Worm (Caenorhabditis elegans): ENCODE results near the gene ttbk-6.

Gene ttbk-6

DNA sequence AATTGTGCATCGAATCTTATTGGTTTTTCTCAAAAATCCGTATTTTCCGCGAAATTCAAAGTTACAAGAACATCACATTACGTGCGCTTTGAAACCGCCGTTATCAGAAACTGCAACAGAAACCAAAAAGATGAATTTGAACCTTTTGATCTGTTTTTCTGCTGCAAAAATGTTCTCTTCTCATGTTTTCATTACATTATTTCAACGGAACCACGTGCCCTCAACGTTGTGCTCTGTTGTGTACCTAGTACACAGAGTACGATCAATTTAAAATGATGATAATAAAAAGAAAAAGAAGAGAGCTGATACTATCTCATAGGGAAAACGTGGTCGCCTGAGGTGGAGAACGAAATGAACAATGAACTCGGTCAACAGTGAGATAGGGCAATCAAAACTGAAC, 3.6 kb downstream of the ttbk-6 start (continued):
- TF ChIP-seq C34F6.9 (tag; optimal IDR thresholded peaks at IDR 0.05) (peak; percentile 51), zag-1 (tag; optimal IDR thresholded peaks at IDR 0.05) (no peak), lin-39 (tag; optimal IDR thresholded peaks at IDR 0.05) (no peak), lin-13 (GFP tag; optimal IDR thresholded peaks at IDR 0.05) (peak; percentile 14), unc-62 (GFP tag; optimal IDR thresholded peaks at IDR 0.05) (no peak), fos-1 (tag; optimal IDR thresholded peaks at IDR 0.05) (peak; percentile 69), unc-39 (tag; optimal IDR thresholded peaks at IDR 0.05) (no peak), aly-2 (tag; optimal IDR thresholded peaks at IDR 0.05) (no peak), nhr-237 (tag; optimal IDR thresholded peaks at IDR 0.05) (no peak), nhr-21 (tag; optimal IDR thresholded peaks at IDR 0.05) (peak; percentile 91), skn-1 (tag; optimal IDR thresholded peaks at IDR 0.05) (peak; percentile 63), unc-55 (GFP tag; optimal IDR thresholded peaks at IDR 0.05) (no peak), egl-27 (tag; optimal IDR thresholded peaks at IDR 0.05) (peak; percentile 66), ceh-82 (tag; optimal IDR thresholded peaks at IDR 0.05) (no peak)

DNA sequence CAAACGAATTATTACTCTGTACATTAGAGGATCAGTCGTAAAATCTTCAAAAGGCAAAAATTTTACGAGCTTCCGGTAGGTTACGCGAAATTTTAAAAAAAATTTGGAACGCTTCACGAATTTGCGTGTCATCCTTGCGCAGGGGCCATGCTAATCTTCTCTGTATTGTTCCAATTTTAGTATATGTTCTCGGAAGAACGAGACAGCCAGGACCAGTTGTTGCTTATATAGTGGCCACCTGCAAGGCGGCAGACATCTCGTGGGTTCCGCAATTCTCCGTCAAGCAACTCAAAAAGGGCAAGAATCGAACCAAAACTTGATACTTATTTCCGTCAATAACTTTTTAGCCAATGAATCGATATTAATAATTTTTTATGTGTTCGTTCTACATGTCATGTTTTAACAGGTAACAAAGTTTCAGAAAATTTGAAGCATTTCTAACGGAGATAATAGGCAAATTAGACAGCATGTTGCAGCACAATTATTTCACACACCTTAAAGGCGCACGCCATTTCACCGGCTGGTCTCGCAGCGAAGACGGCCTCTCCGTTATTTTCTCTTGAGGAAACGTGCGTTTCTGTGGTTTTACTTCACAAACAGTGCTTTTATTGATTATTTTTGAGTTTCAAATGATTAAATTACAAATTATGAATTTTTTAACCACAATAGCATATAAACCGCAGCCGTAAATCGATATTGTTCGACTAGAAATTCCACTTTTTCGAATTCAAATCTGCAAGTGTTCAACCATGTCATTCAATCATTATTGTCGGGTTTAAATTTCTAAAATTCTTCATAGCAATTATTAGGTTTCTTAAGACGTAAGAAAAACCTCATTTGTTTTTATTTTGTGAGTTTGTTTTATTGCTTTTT, 6.4 kb downstream of the ttbk-6 start:
- TF ChIP-seq sma-3 (GFP tag; optimal IDR thresholded peaks at IDR 0.05): peak; percentile 92
- no peak for TF ChIP-seq alr-1 (tag; optimal IDR thresholded peaks at IDR 0.05)
- TF ChIP-seq skn-1 (tag; optimal IDR thresholded peaks at IDR 0.05): no peak
- peak; percentile 62 for TF ChIP-seq ztf-4 (tag; optimal IDR thresholded peaks at IDR 0.05)
- TF ChIP-seq sma-9 (GFP tag; optimal IDR thresholded peaks at IDR 0.05): peak; percentile 95
- TF ChIP-seq sma-9 (tag; optimal IDR thresholded peaks at IDR 0.05): no peak
- TF ChIP-seq ama-1 (optimal IDR thresholded peaks at IDR 0.05): no peak
- TF ChIP-seq zag-1 (tag; optimal IDR thresholded peaks at IDR 0.05): peak; percentile 17
- no peak for TF ChIP-seq nhr-23 (tag; optimal IDR thresholded peaks at IDR 0.05)
- no peak for TF ChIP-seq ceh-16 (tag; optimal IDR thresholded peaks at IDR 0.05)
- peak; percentile 31 for TF ChIP-seq nhr-12 (tag; optimal IDR thresholded peaks at IDR 0.05)
- TF ChIP-seq mab-5 (tag; optimal IDR thresholded peaks at IDR 0.05): peak; percentile 25
- peak; percentile 83 for TF ChIP-seq nhr-129 (tag; optimal IDR thresholded peaks at IDR 0.05)
- TF ChIP-seq nhr-6 (tag; optimal IDR thresholded peaks at IDR 0.05): peak; percentile 74
- TF ChIP-seq crh-2 (tag; optimal IDR thresholded peaks at IDR 0.05): peak; percentile 86
- TF ChIP-seq sem-4 (tag; optimal IDR thresholded peaks at IDR 0.05): peak; percentile 73
- TF ChIP-seq egl-27 (tag; optimal IDR thresholded peaks at IDR 0.05): peak; percentile 31
- TF ChIP-seq aly-2 (tag; optimal IDR thresholded peaks at IDR 0.05): peak; percentile 13
- TF ChIP-seq nhr-77 (tag; optimal IDR thresholded peaks at IDR 0.05): no peak
- peak; percentile 78 for TF ChIP-seq lin-13 (GFP tag; optimal IDR thresholded peaks at IDR 0.05)
- no peak for TF ChIP-seq elt-3 (tag; optimal IDR thresholded peaks at IDR 0.05)
- TF ChIP-seq nhr-237 (tag; optimal IDR thresholded peaks at IDR 0.05): peak; percentile 19
- peak; percentile 76 for TF ChIP-seq C34F6.9 (tag; optimal IDR thresholded peaks at IDR 0.05)
- no peak for TF ChIP-seq ZK546.5 (tag; optimal IDR thresholded peaks at IDR 0.05)
- peak; percentile 99 for TF ChIP-seq snpc-4 (tag; optimal IDR thresholded peaks at IDR 0.05)
- TF ChIP-seq fos-1 (tag; optimal IDR thresholded peaks at IDR 0.05): peak; percentile 38
- no peak for TF ChIP-seq ceh-82 (tag; optimal IDR thresholded peaks at IDR 0.05)
- TF ChIP-seq unc-62 (GFP tag; optimal IDR thresholded peaks at IDR 0.05): peak; percentile 1
- TF ChIP-seq lsy-2 (tag; optimal IDR thresholded peaks at IDR 0.05): peak; percentile 83 to 87
- no peak for TF ChIP-seq dmd-4 (tag; optimal IDR thresholded peaks at IDR 0.05)
- peak in 1 of 2 experiments; percentile 26 for TF ChIP-seq mdl-1 (tag; optimal IDR thresholded peaks at IDR 0.05)
- TF ChIP-seq Y55F3AM.14 (GFP tag; optimal IDR thresholded peaks at IDR 0.05): peak; percentile 84
- peak; percentile 88 for TF ChIP-seq nhr-21 (tag; optimal IDR thresholded peaks at IDR 0.05)
- no peak for TF ChIP-seq peb-1 (tag; optimal IDR thresholded peaks at IDR 0.05)
- TF ChIP-seq blmp-1 (tag; optimal IDR thresholded peaks at IDR 0.05; ENCODE audit: insufficient read depth): peak; percentile 29
- no peak for TF ChIP-seq ztf-1 (GFP tag; conservative IDR thresholded peaks at IDR 0.05)
- TF ChIP-seq unc-39 (tag; optimal IDR thresholded peaks at IDR 0.05): no peak
- TF ChIP-seq R02D3.7 (tag; optimal IDR thresholded peaks at IDR 0.05): peak; percentile 24
- TF ChIP-seq F13H6.1 (tag; optimal IDR thresholded peaks at IDR 0.05): peak; percentile 83
- peak; percentile 60 for TF ChIP-seq nhr-25 (tag; optimal IDR thresholded peaks at IDR 0.05)
- TF ChIP-seq gmeb-1 (tag; optimal IDR thresholded peaks at IDR 0.05): peak; percentile 80
- peak; percentile 76 for TF ChIP-seq unc-55 (GFP tag; optimal IDR thresholded peaks at IDR 0.05)
- peak; percentile 28 for TF ChIP-seq nhr-10 (tag; optimal IDR thresholded peaks at IDR 0.05)
- peak; percentile 52 for TF ChIP-seq nhr-11 (tag; optimal IDR thresholded peaks at IDR 0.05)

Measured in whole organism, L2 larva.